Fruit fly (Drosophila melanogaster): ENCODE measurements around the gene Raf.

The Raf gene

DNA sequence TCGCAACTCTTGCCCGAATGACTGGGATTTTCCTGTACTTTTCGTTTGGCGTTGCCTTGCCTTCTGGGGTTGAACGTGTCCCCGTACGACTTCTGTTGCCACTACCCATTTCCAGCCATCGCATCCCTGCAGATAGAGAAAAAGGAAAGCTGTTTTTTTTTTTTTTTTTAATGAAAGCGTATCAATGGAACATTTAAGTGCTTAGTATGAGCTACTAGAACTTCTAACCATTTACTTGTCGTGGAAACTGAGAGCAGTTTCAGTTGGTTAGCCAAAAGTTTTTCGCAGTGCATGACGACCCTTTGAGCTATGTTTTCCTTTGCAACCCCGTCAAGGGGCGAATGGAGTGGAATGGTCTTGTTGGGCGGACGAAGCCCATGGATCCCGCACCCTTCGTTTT, 34.0 kb downstream of the Raf start (continued):
- TF ChIP-seq CG12769 (tag; optimal IDR thresholded peaks at IDR 0.05) = no peak
- TF ChIP-seq CoRest (tag; optimal IDR thresholded peaks at IDR 0.05) = peak; percentile 68
- peak; percentile 86 for TF ChIP-seq bab2 (GFP tag; optimal IDR thresholded peaks at IDR 0.05)
- TF ChIP-seq CG10462 (GFP tag; optimal IDR thresholded peaks at IDR 0.05) = peak; percentile 53
- no peak for TF ChIP-seq dan (GFP tag; IDR thresholded peaks at IDR 0.05)
- peak; percentile 2 for TF ChIP-seq Lhr (GFP tag; optimal IDR thresholded peaks at IDR 0.05)
- no peak for TF ChIP-seq kah (GFP tag; optimal IDR thresholded peaks at IDR 0.05)
- no peak for TF ChIP-seq ham (GFP tag; IDR thresholded peaks at IDR 0.05)
- TF ChIP-seq CG4617 (GFP tag; optimal IDR thresholded peaks at IDR 0.05; ENCODE audit: borderline replicate concordance) = peak; percentile 50
- peak; percentile 59; the same call in 1 of the 2 replicates for TF ChIP-seq wdn (GFP tag; IDR thresholded peaks at IDR 0.05)
- peak; percentile 69 for TF ChIP-seq Mrtf (GFP tag; IDR thresholded peaks at IDR 0.05)
- TF ChIP-seq E2f1 (GFP tag; IDR thresholded peaks at IDR 0.05) = no peak
- TF ChIP-seq Gsc (GFP tag; IDR thresholded peaks at IDR 0.05) = peak; percentile 39; the same call in 1 of the 2 replicates
- no peak for TF ChIP-seq bigmax (GFP tag; optimal IDR thresholded peaks at IDR 0.05)
- peak; percentile 76 for TF ChIP-seq otp (GFP tag; IDR thresholded peaks at IDR 0.05)
- TF ChIP-seq CG15011 (GFP tag; optimal IDR thresholded peaks at IDR 0.05) = peak; percentile 17
- TF ChIP-seq CG1792 (GFP tag; optimal IDR thresholded peaks at IDR 0.05) = peak; percentile 66
- TF ChIP-seq CG30020 (tag; optimal IDR thresholded peaks at IDR 0.05) = no peak
- TF ChIP-seq Doc3 (GFP tag; IDR thresholded peaks at IDR 0.05; ENCODE audit: partially characterized antibody) = no peak
- no peak for TF ChIP-seq Hey (tag; optimal IDR thresholded peaks at IDR 0.05)
- peak; percentile 61; the same call in 1 of the 2 replicates for TF ChIP-seq ro (GFP tag; IDR thresholded peaks at IDR 0.05)
- peak; percentile 63 for TF ChIP-seq Atf-2 (GFP tag; optimal IDR thresholded peaks at IDR 0.05)
- TF ChIP-seq dimm (GFP tag; IDR thresholded peaks at IDR 0.05) = peak; percentile 63
- TF ChIP-seq GATAe (GFP tag; conservative IDR thresholded peaks at IDR 0.05) = no peak; the same call in 1 of the 2 replicates
- TF ChIP-seq lilli (GFP tag; optimal IDR thresholded peaks at IDR 0.05) = peak; percentile 84
- TF ChIP-seq CG9876 (GFP tag; optimal IDR thresholded peaks at IDR 0.05) = peak; percentile 73
- no peak for TF ChIP-seq pzg (GFP tag; optimal IDR thresholded peaks at IDR 0.05)
- no peak for TF ChIP-seq bowl (GFP tag; IDR thresholded peaks at IDR 0.05)
- 0 out of 2 replicates have a peak, but pooled peaks have one; percentile 24 for TF ChIP-seq aop (GFP tag; IDR thresholded peaks at IDR 0.05)
- TF ChIP-seq grau (tag; optimal IDR thresholded peaks at IDR 0.05) = peak; percentile 71
- TF ChIP-seq NfI (GFP tag; optimal IDR thresholded peaks at IDR 0.05) = peak; percentile 59
- TF ChIP-seq CG6813 (GFP tag; optimal IDR thresholded peaks at IDR 0.05) = peak; percentile 33
- TF ChIP-seq CG2889 (GFP tag; IDR thresholded peaks at IDR 0.05) = peak; percentile 59; the same call in 1 of the 3 replicates
- no peak for TF ChIP-seq fd102C (GFP tag; optimal IDR thresholded peaks at IDR 0.05)
- TF ChIP-seq Hr78 (GFP tag; optimal IDR thresholded peaks at IDR 0.05) = no peak
- TF ChIP-seq CG15601 (tag; optimal IDR thresholded peaks at IDR 0.05) = peak; percentile 58
- peak; percentile 80 for TF ChIP-seq Hr51 (GFP tag; optimal IDR thresholded peaks at IDR 0.05)
- TF ChIP-seq nerfin-2 (GFP tag; IDR thresholded peaks at IDR 0.05; ENCODE audit: partially characterized antibody) = no peak
- no peak for TF ChIP-seq unc-4 (GFP tag; IDR thresholded peaks at IDR 0.05; ENCODE audit: partially characterized antibody)
- peak; percentile 42 for TF ChIP-seq Ets97D (GFP tag; optimal IDR thresholded peaks at IDR 0.05)
- TF ChIP-seq HmgZ (tag; optimal IDR thresholded peaks at IDR 0.05) = no peak
- peak; percentile 73 for TF ChIP-seq CG12155 (GFP tag; optimal IDR thresholded peaks at IDR 0.05)
- no peak for TF ChIP-seq pfk (GFP tag; optimal IDR thresholded peaks at IDR 0.05)
- peak; percentile 76 for TF ChIP-seq dmrt11E (tag; optimal IDR thresholded peaks at IDR 0.05)
- TF ChIP-seq Mes4 (GFP tag; optimal IDR thresholded peaks at IDR 0.05) = peak; percentile 79
- peak; percentile 62; the same call in 1 of the 3 replicates for TF ChIP-seq Dbx (GFP tag; IDR thresholded peaks at IDR 0.05)
- no peak for TF ChIP-seq Bgb (GFP tag; IDR thresholded peaks at IDR 0.05; ENCODE audit: partially characterized antibody)
- TF ChIP-seq zf30C (GFP tag; optimal IDR thresholded peaks at IDR 0.05) = peak; percentile 68
- peak; percentile 37 for TF ChIP-seq gcm (GFP tag; optimal IDR thresholded peaks at IDR 0.05)
- peak; percentile 77 for TF ChIP-seq Side (GFP tag; optimal IDR thresholded peaks at IDR 0.05)
